Worm (Caenorhabditis elegans): ENCODE data around the gene str-134.

DNA sequence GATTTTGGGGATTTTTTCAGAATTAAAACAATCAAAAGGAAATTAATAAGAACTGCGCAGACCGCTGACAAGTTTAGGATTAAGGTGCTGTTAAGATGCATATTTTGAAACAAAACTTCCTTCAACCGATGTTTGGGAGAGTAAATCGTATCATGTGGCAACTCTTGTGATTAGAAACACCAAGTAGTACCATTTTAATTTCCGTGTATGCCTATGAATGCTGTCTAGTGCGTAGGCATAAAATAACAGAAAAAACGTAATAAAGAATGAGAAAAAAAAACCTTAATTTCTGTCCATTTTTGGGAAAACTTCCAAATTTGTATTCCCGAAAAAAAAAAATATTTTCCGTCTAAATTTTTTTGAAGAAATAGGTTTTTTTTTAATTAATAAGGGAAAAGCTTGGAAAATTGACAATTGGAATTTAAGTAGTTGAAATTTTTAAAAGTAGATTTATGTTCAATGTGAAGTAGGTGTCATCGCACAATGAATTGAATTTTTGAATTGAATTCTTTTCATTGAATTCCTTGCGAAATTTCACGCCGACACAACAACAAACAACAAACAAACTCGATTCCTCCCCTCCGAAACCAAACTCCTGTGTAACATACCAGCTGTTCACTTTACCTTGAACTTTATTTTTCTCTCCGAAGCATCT is 9.4 kb downstream of the str-134 start, which contains the start of the genes str-262 and srp-1:
- TF ChIP-seq flt-1 (GFP tag; IDR thresholded peaks at IDR 0.05) = no peak
- TF ChIP-seq cog-1 (tag; optimal IDR thresholded peaks at IDR 0.05) = no peak
- no peak for TF ChIP-seq ref-1 (GFP tag; conservative IDR thresholded peaks at IDR 0.05)
- no peak for TF ChIP-seq T22C8.4 (GFP tag; IDR thresholded peaks at IDR 0.05)
- no peak for TF ChIP-seq klf-2 (GFP tag; conservative IDR thresholded peaks at IDR 0.05)
- no peak for TF ChIP-seq tab-1 (GFP tag; IDR thresholded peaks at IDR 0.05)
